Worm (Caenorhabditis elegans): Measurements from ENCODE around the gene rcq-5.

DNA sequence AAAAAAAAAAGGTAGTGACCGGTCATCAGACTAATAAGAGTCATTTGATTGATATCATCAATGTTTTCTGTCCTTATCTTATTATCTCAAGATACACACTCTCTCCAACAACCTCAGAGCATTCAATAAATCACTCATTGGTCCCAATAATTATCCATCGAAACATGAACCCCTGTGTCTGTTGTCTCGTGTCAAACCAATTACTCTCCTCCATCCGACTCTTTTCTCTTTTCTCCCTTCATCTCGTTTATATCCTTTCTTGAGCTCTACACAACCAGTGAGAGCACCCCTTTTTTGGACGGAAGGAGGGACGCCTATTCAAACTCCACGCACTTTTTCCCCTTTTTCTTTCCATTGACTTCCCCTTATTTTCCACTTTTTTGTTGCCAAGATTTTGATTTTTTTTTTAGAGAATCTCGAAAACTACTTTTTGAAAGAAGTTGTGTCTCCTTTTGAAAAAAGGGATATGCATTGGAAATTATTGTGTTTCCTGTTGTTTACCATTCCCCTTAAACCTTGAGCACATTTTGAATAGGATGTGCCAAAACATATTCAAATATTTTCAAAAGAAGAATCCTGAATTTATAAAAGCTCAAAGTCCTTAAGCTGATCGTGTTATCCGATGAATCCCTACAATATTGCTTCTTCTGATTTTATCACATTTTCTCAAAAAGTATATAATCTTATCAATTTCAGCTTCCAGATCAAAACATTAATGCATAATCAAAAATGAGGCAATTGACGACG lies 52.2 kb downstream of the rcq-5 start, which contains the start of gene pxd-1:
- no peak for TF ChIP-seq lin-35 (GFP tag; optimal IDR thresholded peaks at IDR 0.05)
- TF ChIP-seq K12H6.12 (tag; optimal IDR thresholded peaks at IDR 0.05), result no peak
- no peak for TF ChIP-seq Y53F4B.3 (GFP tag; IDR thresholded peaks at IDR 0.05)
- TF ChIP-seq unc-62 (GFP tag; optimal IDR thresholded peaks at IDR 0.05), result no peak
- TF ChIP-seq ets-4 (GFP tag; optimal IDR thresholded peaks at IDR 0.05), result no peak
- no peak for TF ChIP-seq lsl-1 (GFP tag; optimal IDR thresholded peaks at IDR 0.05)
- TF ChIP-seq C06A6.2 (GFP tag; conservative IDR thresholded peaks at IDR 0.05), result no peak
- no peak for TF ChIP-seq ztf-26 (tag; optimal IDR thresholded peaks at IDR 0.05)
- TF ChIP-seq egl-18 (GFP tag; IDR thresholded peaks at IDR 0.05), result no peak
